Worm (Caenorhabditis elegans): ENCODE results near the gene F59A6.13.

Gene F59A6.13

ce11 chrII:5032669-5033068 is 10.1 kb downstream of the F59A6.13 start:
- peak; percentile 59 for TF ChIP-seq dao-5 (tag; optimal IDR thresholded peaks at IDR 0.05)
- no peak for TF ChIP-seq W03F9.2 (tag; optimal IDR thresholded peaks at IDR 0.05)
- peak; percentile 54 for TF ChIP-seq him-1 (tag; optimal IDR thresholded peaks at IDR 0.05)

- no peak for TF ChIP-seq dao-5 (tag; optimal IDR thresholded peaks at IDR 0.05)
- no peak for TF ChIP-seq him-1 (tag; optimal IDR thresholded peaks at IDR 0.05)
- TF ChIP-seq W03F9.2 (tag; optimal IDR thresholded peaks at IDR 0.05), result no peak
These were observed 11.3 kb downstream of the F59A6.13 start, which contains the start of gene F33G12.3 for ce11 chrII:5033935-5034334. Gene F33G12.3 (minus strand): TSS chrII:5034035.

- TF ChIP-seq him-1 (tag; optimal IDR thresholded peaks at IDR 0.05) (no peak), dao-5 (tag; optimal IDR thresholded peaks at IDR 0.05) (no peak), W03F9.2 (tag; optimal IDR thresholded peaks at IDR 0.05) (no peak)
These were observed 13.5 kb downstream of the F59A6.13 start, which contains the start of gene lrr-1 for ce11 chrII:5036128-5036527. Gene lrr-1 (minus strand): TSS chrII:5036439.

ce11 chrII:5039912-5040311 is 17.3 kb downstream of the F59A6.13 start, which contains the start of gene golg-2:
Gene golg-2 (minus strand): TSS chrII:5040091.
- TF ChIP-seq dao-5 (tag; optimal IDR thresholded peaks at IDR 0.05) (no peak), him-1 (tag; optimal IDR thresholded peaks at IDR 0.05) (no peak), W03F9.2 (tag; optimal IDR thresholded peaks at IDR 0.05) (no peak)

- TF ChIP-seq him-1 (tag; optimal IDR thresholded peaks at IDR 0.05) (no peak), W03F9.2 (tag; optimal IDR thresholded peaks at IDR 0.05) (no peak), dao-5 (tag; optimal IDR thresholded peaks at IDR 0.05) (no peak)
These were observed 18.1 kb downstream of the F59A6.13 start, which contains the start of gene F33G12.7 for ce11 chrII:5040631-5041156. Gene F33G12.7 (minus strand): TSS chrII:5040681.

ce11 chrII:5042381-5042930 is 19.9 kb downstream of the F59A6.13 start:
- TF ChIP-seq him-1 (tag; optimal IDR thresholded peaks at IDR 0.05) (no peak), W03F9.2 (tag; optimal IDR thresholded peaks at IDR 0.05) (no peak), dao-5 (tag; optimal IDR thresholded peaks at IDR 0.05) (no peak)

- no peak for TF ChIP-seq him-1 (tag; optimal IDR thresholded peaks at IDR 0.05)
- no peak for TF ChIP-seq dao-5 (tag; optimal IDR thresholded peaks at IDR 0.05)
- no peak for TF ChIP-seq W03F9.2 (tag; optimal IDR thresholded peaks at IDR 0.05)
These were observed 23.9 kb downstream of the F59A6.13 start for ce11 chrII:5046209-5047200.

ce11 chrII:5047279-5047678 is 24.7 kb downstream of the F59A6.13 start:
- TF ChIP-seq him-1 (tag; optimal IDR thresholded peaks at IDR 0.05) (no peak), dao-5 (tag; optimal IDR thresholded peaks at IDR 0.05) (no peak), W03F9.2 (tag; optimal IDR thresholded peaks at IDR 0.05) (no peak)

- TF ChIP-seq dao-5 (tag; optimal IDR thresholded peaks at IDR 0.05) (no peak), him-1 (tag; optimal IDR thresholded peaks at IDR 0.05) (no peak), W03F9.2 (tag; optimal IDR thresholded peaks at IDR 0.05) (no peak)
These were observed 25.7 kb downstream of the F59A6.13 start for ce11 chrII:5048185-5048795.

- TF ChIP-seq W03F9.2 (tag; optimal IDR thresholded peaks at IDR 0.05) (no peak), dao-5 (tag; optimal IDR thresholded peaks at IDR 0.05) (no peak), him-1 (tag; optimal IDR thresholded peaks at IDR 0.05) (no peak)
These were observed 26.6 kb downstream of the F59A6.13 start for ce11 chrII:5049249-5049648.

- no peak for TF ChIP-seq him-1 (tag; optimal IDR thresholded peaks at IDR 0.05)
- no peak for TF ChIP-seq dao-5 (tag; optimal IDR thresholded peaks at IDR 0.05)
- no peak for TF ChIP-seq W03F9.2 (tag; optimal IDR thresholded peaks at IDR 0.05)
These were observed 27.3 kb downstream of the F59A6.13 start, which contains the start of gene F33G12.6 for ce11 chrII:5049865-5050342. Gene F33G12.6 (plus strand): TSS chrII:5049915.

ce11 chrII:5050776-5051175 is 28.2 kb downstream of the F59A6.13 start:
- TF ChIP-seq him-1 (tag; optimal IDR thresholded peaks at IDR 0.05) (no peak), W03F9.2 (tag; optimal IDR thresholded peaks at IDR 0.05) (no peak), dao-5 (tag; optimal IDR thresholded peaks at IDR 0.05) (no peak)

- TF ChIP-seq dao-5 (tag; optimal IDR thresholded peaks at IDR 0.05) (no peak), him-1 (tag; optimal IDR thresholded peaks at IDR 0.05) (peak; percentile 76), W03F9.2 (tag; optimal IDR thresholded peaks at IDR 0.05) (peak; percentile 94)
These were observed 32.6 kb downstream of the F59A6.13 start, which contains the start of the genes ify-1 and rpl-22 for ce11 chrII:5055129-5055666. Gene ify-1 (minus strand): TSS chrII:5055179. Gene rpl-22 (plus strand): TSS chrII:5055616.

Data from whole organism, L4/young adult.